Fruit fly (Drosophila melanogaster) whole organism, embryonic: ENCODE results near the gene piwi.

ENCODE experiments used
- CG10654 ChIP-seq: fragments of 200-800 bp; sonication (Bioruptor generic); optimal IDR thresholded peaks from 2 replicates; lab custom pipeline; 2016; ENCODE audit warnings: missing biosample characterization, missing genetic modification characterization
- CG15011 ChIP-seq: fragments of 200-800 bp; sonication (Bioruptor generic); optimal IDR thresholded peaks from 3 replicates; lab custom pipeline; 2018; ENCODE audit warnings: missing biosample characterization, mild to moderate bottlenecking, missing genetic modification characterization
- CG15514 ChIP-seq: fragments of 200-800 bp; sonication (Bioruptor generic); optimal IDR thresholded peaks from 3 replicates; lab custom pipeline; 2017; ENCODE audit warnings: missing biosample characterization, missing genetic modification characterization, mild to moderate bottlenecking, moderate library complexity, missing genetic modification reagents
- CG18619 ChIP-seq: fragments of 200-800 bp; sonication (Bioruptor generic); optimal IDR thresholded peaks from 3 replicates; lab custom pipeline; 2017; ENCODE audit warnings: missing biosample characterization, mild to moderate bottlenecking, missing genetic modification characterization
- CG2199 ChIP-seq: fragments of 200-800 bp; sonication (Bioruptor generic); IDR thresholded peaks from 3 replicates; pipeline ENCODE4 v1.3.6; 2022; ENCODE audit warnings: missing biosample characterization, missing genetic modification characterization
- CG34376 ChIP-seq: fragments of 200-800 bp; sonication (Bioruptor generic); optimal IDR thresholded peaks from 2 replicates; lab custom pipeline; 2018; ENCODE audit warnings: missing biosample characterization, mild to moderate bottlenecking, missing genetic modification characterization
- CG3838 ChIP-seq: fragments of 200-800 bp; sonication (Bioruptor generic); optimal IDR thresholded peaks from 3 replicates; lab custom pipeline; 2016; ENCODE audit warnings: missing biosample characterization, missing genetic modification characterization
- CG4282 ChIP-seq: fragments of 200-800 bp; sonication (Bioruptor generic); optimal IDR thresholded peaks from 2 replicates; lab custom pipeline; 2016; ENCODE audit warnings: missing biosample characterization, missing genetic modification characterization
- CG4707 ChIP-seq: fragments of 200-800 bp; sonication (Bioruptor generic); optimal IDR thresholded peaks from 2 replicates; lab custom pipeline; 2018; ENCODE audit warnings: missing biosample characterization, mild to moderate bottlenecking, missing genetic modification characterization, moderate library complexity
- CG5180 ChIP-seq: fragments of 200-800 bp; sonication (Bioruptor generic); optimal IDR thresholded peaks from 3 replicates; lab custom pipeline; 2017; ENCODE audit warnings: missing biosample characterization, missing genetic modification characterization, mild to moderate bottlenecking, moderate library complexity, missing genetic modification reagents
- CG6254 ChIP-seq: fragments of 200-800 bp; sonication (Bioruptor generic); optimal IDR thresholded peaks from 3 replicates; lab custom pipeline; 2017; ENCODE audit warnings: mild to moderate bottlenecking, missing biosample characterization, missing genetic modification reagents, missing genetic modification characterization
- CG7786 ChIP-seq: fragments of 200-800 bp; sonication (Bioruptor generic); optimal IDR thresholded peaks from 2 replicates; lab custom pipeline; 2016; ENCODE audit warnings: missing biosample characterization, missing genetic modification characterization
- CG8089 ChIP-seq: fragments of 200-800 bp; sonication (Bioruptor generic); optimal IDR thresholded peaks from 3 replicates; lab custom pipeline; 2016; ENCODE audit warnings: missing biosample characterization, missing genetic modification characterization
- CG9437 ChIP-seq: fragments of 200-800 bp; sonication (Bioruptor generic); optimal IDR thresholded peaks from 2 replicates; lab custom pipeline; 2018; ENCODE audit warnings: missing biosample characterization, mild to moderate bottlenecking, missing genetic modification characterization
- CTCF ChIP-seq: fragments of 200-800 bp; sonication (Bioruptor generic); optimal IDR thresholded peaks from 2 replicates; lab custom pipeline; 2017; ENCODE audit warnings: missing biosample characterization, mild to moderate bottlenecking, missing genetic modification characterization, moderate library complexity
- D19B ChIP-seq: fragments of 200-800 bp; sonication (Bioruptor generic); optimal IDR thresholded peaks from 2 replicates; lab custom pipeline; 2017; ENCODE audit warnings: missing biosample characterization, mild to moderate bottlenecking, missing genetic modification characterization
- Deaf1 ChIP-seq: fragments of 200-800 bp; optimal IDR thresholded peaks from 3 replicates; lab custom pipeline; 2019; ENCODE audit warnings: missing biosample characterization, mild to moderate bottlenecking, missing genetic modification characterization, moderate library complexity
- Dref ChIP-seq: fragments of 200-800 bp; sonication (Bioruptor generic); IDR thresholded peaks from 2 replicates; pipeline ENCODE4 v1.3.6; 2022; ENCODE audit warnings: missing biosample characterization, missing genetic modification characterization
- Ets65A ChIP-seq: fragments of 200-800 bp; sonication (Bioruptor generic); peaks from one replicate; lab custom pipeline; 2016; ENCODE audit warnings: missing biosample characterization, missing genetic modification characterization
- HLHmδ ChIP-seq: fragments of 200-800 bp; sonication (Bioruptor generic); optimal IDR thresholded peaks from 2 replicates; lab custom pipeline; 2018; ENCODE audit warnings: missing biosample characterization, mild to moderate bottlenecking, missing genetic modification characterization, moderate library complexity
- Hr51 ChIP-seq, 2 experiments: fragments of 200-800 bp; sonication (Bioruptor generic); optimal IDR thresholded peaks; 2 replicates in 1 of 2; 3 replicates in 1 of 2; lab custom pipeline; 2016 to 2018; ENCODE audit warnings: missing biosample characterization in 2 of 2, missing genetic modification characterization in 2 of 2, mild to moderate bottlenecking in 1 of 2, moderate library complexity in 1 of 2
- Lpt ChIP-seq: fragments of >200 bp; optimal IDR thresholded peaks from 2 replicates; lab custom pipeline; 2018; ENCODE audit warnings: missing biosample characterization, missing genetic modification characterization
- Med ChIP-seq: fragments of 200-800 bp; sonication (Bioruptor generic); peaks from one replicate; lab custom pipeline; 2016; ENCODE audit warnings: missing biosample characterization, missing genetic modification characterization, mild to moderate bottlenecking, inconsistent platforms, moderate library complexity
- NC2α ChIP-seq: fragments of 200-800 bp; sonication (Bioruptor generic); optimal IDR thresholded peaks from 2 replicates; lab custom pipeline; 2016; ENCODE audit warnings: missing biosample characterization, missing genetic modification characterization
- Sox100B ChIP-seq: fragments of 200-800 bp; sonication (Bioruptor generic); optimal IDR thresholded peaks from 3 replicates; lab custom pipeline; 2018; ENCODE audit warnings: missing biosample characterization, mild to moderate bottlenecking, missing genetic modification characterization
- Taf1 ChIP-seq: fragments of 200-800 bp; sonication (Bioruptor generic); IDR thresholded peaks from 2 replicates; pipeline ENCODE4 v1.3.6; 2022; ENCODE audit warnings: missing biosample characterization, missing genetic modification characterization
- aop ChIP-seq: fragments of 200-800 bp; sonication (Bioruptor generic); IDR thresholded peaks from 2 replicates; pipeline ENCODE4 v1.3.6; 2022; ENCODE audit warnings: missing biosample characterization, missing genetic modification characterization
- ato ChIP-seq: fragments of 200-800 bp; sonication (Bioruptor generic); IDR thresholded peaks from 2 replicates; pipeline ENCODE4 v1.3.6; 2022; ENCODE audit warnings: missing biosample characterization, missing genetic modification characterization; ENCODE audit not compliant: partially characterized antibody
- cg ChIP-seq: fragments of 200-800 bp; sonication (Bioruptor generic); optimal IDR thresholded peaks from 3 replicates; lab custom pipeline; 2019; ENCODE audit warnings: missing biosample characterization, mild to moderate bottlenecking, missing genetic modification characterization, moderate library complexity
- ewg ChIP-seq: fragments of 200-800 bp; sonication (Bioruptor generic); optimal IDR thresholded peaks from 3 replicates; lab custom pipeline; 2017; ENCODE audit warnings: mild to moderate bottlenecking, missing biosample characterization, missing genetic modification reagents, missing genetic modification characterization
- ham ChIP-seq: fragments of 200-800 bp; sonication (Bioruptor generic); IDR thresholded peaks from 2 replicates; pipeline ENCODE4 v1.3.6; 2022; ENCODE audit warnings: missing biosample characterization, missing genetic modification characterization
- peb ChIP-seq: fragments of 200-800 bp; sonication (Bioruptor generic); IDR thresholded peaks from 2 replicates; pipeline ENCODE4 v1.3.6; 2022; ENCODE audit warnings: missing biosample characterization, missing genetic modification characterization
- prd ChIP-seq, 3 experiments: fragments of >200 bp in 2 of 3; fragments of 200-800 bp in 1 of 3; sonication (Bioruptor generic) in 1 of 3; optimal IDR thresholded peaks in 2 of 3; IDR thresholded peaks in 1 of 3; 2 replicates in 2 of 3; 3 replicates in 1 of 3; pipeline versions ENCODE4 v1.3.6 to Lab custom; 2017 to 2022; ENCODE audit warnings: missing biosample characterization in 1 of 3, missing genetic modification characterization in 1 of 3
- psq ChIP-seq: fragments of 200-800 bp; sonication (Bioruptor generic); optimal IDR thresholded peaks from 2 replicates; lab custom pipeline; 2017; ENCODE audit warnings: missing biosample characterization, missing genetic modification characterization
- repo ChIP-seq: fragments of 200-800 bp; sonication (Bioruptor generic); optimal IDR thresholded peaks from 2 replicates; lab custom pipeline; 2016; ENCODE audit warnings: missing biosample characterization, missing genetic modification characterization
- sens ChIP-seq: fragments of 200-800 bp; sonication (Bioruptor generic); peaks from one replicate; lab custom pipeline; 2016; ENCODE audit warnings: missing biosample characterization, missing genetic modification characterization
- ttk ChIP-seq: fragments of 200-800 bp; sonication (Bioruptor generic); IDR thresholded peaks from 2 replicates; pipeline ENCODE4 v2.1.2; 2022; ENCODE audit warnings: missing biosample characterization, missing genetic modification characterization
- zf30C ChIP-seq: fragments of 200-800 bp; sonication (Bioruptor generic); optimal IDR thresholded peaks from 3 replicates; lab custom pipeline; 2018; ENCODE audit warnings: missing biosample characterization, mild to moderate bottlenecking, missing genetic modification characterization
- zfh2 ChIP-seq: fragments of 200-800 bp; sonication (Bioruptor generic); optimal IDR thresholded peaks from 2 replicates; lab custom pipeline; 2016; ENCODE audit warnings: missing biosample characterization, missing genetic modification characterization

piwi gene

dm6 chr2L:11023875-11024274, 36.7 kb upstream of the piwi start:
- TF ChIP-seq CG18619 (GFP tag; lab: Kevin White, UChicago) (no peak), CG9437 (GFP tag; lab: Kevin White, UChicago) (no peak), CG4282 (GFP tag; lab: Kevin White, UChicago) (no peak), repo (GFP tag; lab: Kevin White, UChicago) (no peak), Hr51 (GFP tag; optimal IDR thresholded peaks at IDR 0.05; lab: Kevin White, UChicago) (no peak), zfh2 (GFP tag; lab: Kevin White, UChicago) (no peak), ewg (no peak), ttk (GFP tag; lab: Robert Waterston, UW) (no peak), CG10654 (GFP tag; lab: Kevin White, UChicago) (no peak), ato (GFP tag; lab: Robert Waterston, UW) (no peak), Deaf1 (tag; lab: Kevin White, UChicago) (no peak), cg (no peak), Taf1 (GFP tag; lab: Robert Waterston, UW) (no peak), CG5180 (GFP tag; lab: Kevin White, UChicago) (no peak), zf30C (no peak), Lpt (GFP tag; lab: Kevin White, UChicago) (no peak), Dref (no peak), HLHmδ (no peak), ham (GFP tag; lab: Robert Waterston, UW) (no peak), Sox100B (GFP tag; lab: Kevin White, UChicago) (no peak)

- TF ChIP-seq D19B (no peak), CG3838 (GFP tag; lab: Kevin White, UChicago) (no peak), psq (GFP tag; lab: Kevin White, UChicago) (no peak), CG15011 (GFP tag; lab: Kevin White, UChicago) (no peak), CG2199 (GFP tag; lab: Robert Waterston, UW) (no peak), Med (GFP tag; lab: Kevin White, UChicago) (peak; percentile 39), NC2α (GFP tag; lab: Kevin White, UChicago) (no peak), CG7786 (GFP tag; lab: Kevin White, UChicago) (no peak), sens (GFP tag; lab: Kevin White, UChicago) (peak; percentile 60), CTCF (GFP tag; lab: Kevin White, UChicago) (no peak), CG15514 (GFP tag; lab: Kevin White, UChicago) (no peak), CG34376 (GFP tag; lab: Kevin White, UChicago) (no peak), CG8089 (no peak), aop (GFP tag; lab: Robert Waterston, UW) (no peak), CG4707 (no peak), prd (optimal IDR thresholded peaks at IDR 0.05; lab: Kevin White, UChicago) (no peak), prd (GFP tag; IDR thresholded peaks at IDR 0.05; lab: Robert Waterston, UW) (peak; percentile 21; the same call in 1 of the 3 replicates), peb (GFP tag; lab: Robert Waterston, UW) (no peak)
Observed at dm6 chr2L:11022804-11023203, 35.6 kb upstream of the piwi start.

dm6 chr2L:11021606-11022005, 34.4 kb upstream of the piwi start:
- TF ChIP-seq Ets65A (GFP tag; lab: Kevin White, UChicago) (peak; percentile 11), CG6254 (GFP tag; lab: Kevin White, UChicago) (no peak), D19B (peak; percentile 61)
